Fruit fly (Drosophila melanogaster): Measurements from ENCODE around the gene Idgf1.

Gene Idgf1

dm6 chr2L:16491123-16491751 lies 46.2 kb downstream of the Idgf1 start, which contains the start of gene Tpr2 (continued):
- TF ChIP-seq dac (GFP tag; optimal IDR thresholded peaks at IDR 0.05) = no peak
- TF ChIP-seq CG11902 (GFP tag; optimal IDR thresholded peaks at IDR 0.05) = no peak
- no peak for TF ChIP-seq Eip75B (GFP tag; optimal IDR thresholded peaks at IDR 0.05)
- TF ChIP-seq CG10669 (GFP tag; optimal IDR thresholded peaks at IDR 0.05) = no peak
- no peak for TF ChIP-seq spab (GFP tag; optimal IDR thresholded peaks at IDR 0.05)
- no peak for TF ChIP-seq Eip93F (GFP tag; optimal IDR thresholded peaks at IDR 0.05)
- no peak for TF ChIP-seq CG11294 (GFP tag; IDR thresholded peaks at IDR 0.05)
- TF ChIP-seq Met (GFP tag; optimal IDR thresholded peaks at IDR 0.05) = peak; percentile 21

dm6 chr2L:16491752-16492616 lies 46.9 kb downstream of the Idgf1 start:
- TF ChIP-seq CG15336 (GFP tag; IDR thresholded peaks at IDR 0.05) = no peak
- TF ChIP-seq Blimp-1 (GFP tag; optimal IDR thresholded peaks at IDR 0.05) = peak; percentile 18
- no peak for TF ChIP-seq Met (GFP tag; optimal IDR thresholded peaks at IDR 0.05)
- no peak for TF ChIP-seq topi (GFP tag; optimal IDR thresholded peaks at IDR 0.05)
- peak; percentile 91 for TF ChIP-seq fkh (GFP tag; optimal IDR thresholded peaks at IDR 0.05)
- TF ChIP-seq CG6163 (GFP tag; IDR thresholded peaks at IDR 0.05) = no peak
- TF ChIP-seq CG32006 (GFP tag; optimal IDR thresholded peaks at IDR 0.05) = no peak

dm6 chr2L:16492617-16493203 lies 47.6 kb downstream of the Idgf1 start:
- TF ChIP-seq CG34406 (GFP tag; optimal IDR thresholded peaks at IDR 0.05) = peak; percentile 87
- no peak for TF ChIP-seq Hr38 (GFP tag; optimal IDR thresholded peaks at IDR 0.05)
- peak; percentile 84 for TF ChIP-seq CG3919 (GFP tag; optimal IDR thresholded peaks at IDR 0.05)
- TF ChIP-seq dsx (GFP tag; optimal IDR thresholded peaks at IDR 0.05; ENCODE audit: poor library complexity, severe bottlenecking) = peak; percentile 91
- peak; percentile 80; the same call in 1 of the 2 replicates for TF ChIP-seq Gug (GFP tag; IDR thresholded peaks at IDR 0.05)
- TF ChIP-seq Sox14 (GFP tag; optimal IDR thresholded peaks at IDR 0.05) = peak; percentile 96
- no peak for TF ChIP-seq fkh (GFP tag; optimal IDR thresholded peaks at IDR 0.05)
- TF ChIP-seq Sox102F (GFP tag; optimal IDR thresholded peaks at IDR 0.05) = peak; percentile 92
- TF ChIP-seq fd59A (GFP tag; optimal IDR thresholded peaks at IDR 0.05) = peak; percentile 90
- peak; percentile 87 for TF ChIP-seq Lpt (GFP tag; optimal IDR thresholded peaks at IDR 0.05)
- TF ChIP-seq dac (GFP tag; optimal IDR thresholded peaks at IDR 0.05) = peak; percentile 61
- TF ChIP-seq acj6 (GFP tag; optimal IDR thresholded peaks at IDR 0.05) = peak; percentile 86
- TF ChIP-seq vri (GFP tag; optimal IDR thresholded peaks at IDR 0.05) = peak; percentile 88
- TF ChIP-seq achi (GFP tag; optimal IDR thresholded peaks at IDR 0.05) = peak; percentile 89
- peak; percentile 89 for TF ChIP-seq CG10669 (GFP tag; optimal IDR thresholded peaks at IDR 0.05)
- TF ChIP-seq CG8119 (GFP tag; IDR thresholded peaks at IDR 0.05) = peak; percentile 90
- peak; percentile 92 for TF ChIP-seq pdm3 (GFP tag; optimal IDR thresholded peaks at IDR 0.05)
- peak; percentile 92 for TF ChIP-seq CG3032 (tag; optimal IDR thresholded peaks at IDR 0.05)
- TF ChIP-seq CG16779 (tag; optimal IDR thresholded peaks at IDR 0.05) = peak; percentile 88
- peak; percentile 87 for TF ChIP-seq eg (GFP tag; IDR thresholded peaks at IDR 0.05)
- TF ChIP-seq Smox (GFP tag; optimal IDR thresholded peaks at IDR 0.05) = peak; percentile 82
- TF ChIP-seq esn (GFP tag; optimal IDR thresholded peaks at IDR 0.05) = peak; percentile 93
- TF ChIP-seq CG8632 (GFP tag; optimal IDR thresholded peaks at IDR 0.05) = peak; percentile 86
- TF ChIP-seq topi (GFP tag; optimal IDR thresholded peaks at IDR 0.05) = peak; percentile 86
- peak; percentile 88 to 90 for TF ChIP-seq ss (GFP tag; optimal IDR thresholded peaks at IDR 0.05)
- peak; percentile 75 for TF ChIP-seq CG6854 (GFP tag; optimal IDR thresholded peaks at IDR 0.05)
- TF ChIP-seq CG11902 (GFP tag; optimal IDR thresholded peaks at IDR 0.05) = peak; percentile 60
- TF ChIP-seq Sox15 (GFP tag; optimal IDR thresholded peaks at IDR 0.05) = peak; percentile 65
- TF ChIP-seq spab (GFP tag; optimal IDR thresholded peaks at IDR 0.05) = peak; percentile 87
- TF ChIP-seq Eip78C (GFP tag) = peak; percentile 96
- peak; percentile 65 for TF ChIP-seq CG11762 (GFP tag; optimal IDR thresholded peaks at IDR 0.05; ENCODE audit: insufficient read depth)
- peak; percentile 71 for TF ChIP-seq CG11294 (GFP tag; IDR thresholded peaks at IDR 0.05)
- peak; percentile 86 for TF ChIP-seq CG6276 (GFP tag; optimal IDR thresholded peaks at IDR 0.05)
- peak; percentile 93 for TF ChIP-seq CG10631 (GFP tag; optimal IDR thresholded peaks at IDR 0.05)
- TF ChIP-seq net (GFP tag; optimal IDR thresholded peaks at IDR 0.05) = peak; percentile 84
- TF ChIP-seq CG6808 (GFP tag; optimal IDR thresholded peaks at IDR 0.05) = peak; percentile 91
- TF ChIP-seq Met (GFP tag; optimal IDR thresholded peaks at IDR 0.05) = peak; percentile 92
